Worm (Caenorhabditis elegans) whole organism, young adult: ENCODE results near the gene F15B9.8.

Source experiments
- F23B12.7 ChIP-seq: sonication (generic microtip); optimal IDR thresholded peaks from 2 replicates; lab custom pipeline; 2017; ENCODE audit warnings: missing genetic modification characterization, mild to moderate bottlenecking, missing compliant biosample characterization, antibody characterized with exemption, moderate library complexity; ENCODE audit not compliant: insufficient read depth
- F57A8.1 ChIP-seq: fragments of 200-800 bp; sonication (Bioruptor generic); optimal IDR thresholded peaks from 2 replicates; lab custom pipeline; 2018; ENCODE audit warnings: mild to moderate bottlenecking, missing genetic modification characterization, moderate library complexity, missing compliant biosample characterization
- dpff-1 ChIP-seq: sonication (generic microtip); optimal IDR thresholded peaks from 2 replicates; lab custom pipeline; 2017; ENCODE audit warnings: mild to moderate bottlenecking, missing genetic modification characterization, missing compliant biosample characterization
- ets-4 ChIP-seq: fragments of 200-800 bp; sonication (Bioruptor generic); optimal IDR thresholded peaks from 2 replicates; lab custom pipeline; 2018; ENCODE audit warnings: mild to moderate bottlenecking, missing genetic modification characterization, missing compliant biosample characterization
- him-1 ChIP-seq: sonication (generic microtip); optimal IDR thresholded peaks from 2 replicates; lab custom pipeline; 2016; ENCODE audit warnings: missing genotype, missing genetic modification reagents, missing genetic modification characterization, missing compliant biosample characterization
- hlh-26 ChIP-seq: fragments of 200-800 bp; sonication (Bioruptor generic); conservative IDR thresholded peaks from 2 replicates; pipeline ENCODE4 v1.3.6; 2022; ENCODE audit warnings: missing genetic modification reagents, missing genetic modification characterization, missing compliant biosample characterization
- hrde-1 ChIP-seq: sonication (generic microtip); optimal IDR thresholded peaks from 2 replicates; lab custom pipeline; 2016; ENCODE audit warnings: missing genetic modification characterization, mild to moderate bottlenecking, missing compliant biosample characterization, moderate library complexity, missing genotype, missing genetic modification reagents, borderline replicate concordance
- nhr-90 ChIP-seq: sonication (generic microtip); optimal IDR thresholded peaks from 2 replicates; lab custom pipeline; 2016; ENCODE audit warnings: missing genotype, mild to moderate bottlenecking, missing genetic modification characterization, missing compliant biosample characterization
- snpc-3.4 ChIP-seq: sonication (generic microtip); optimal IDR thresholded peaks from 2 replicates; lab custom pipeline; 2017; ENCODE audit warnings: missing genetic modification characterization, mild to moderate bottlenecking, missing compliant biosample characterization, antibody characterized with exemption, moderate library complexity, missing genotype, missing genetic modification reagents
- tlf-1 ChIP-seq: fragments of 200-800 bp; sonication (Bioruptor generic); optimal IDR thresholded peaks from 2 replicates; lab custom pipeline; 2018; ENCODE audit warnings: mild to moderate bottlenecking, missing genetic modification characterization, missing compliant biosample characterization

DNA sequence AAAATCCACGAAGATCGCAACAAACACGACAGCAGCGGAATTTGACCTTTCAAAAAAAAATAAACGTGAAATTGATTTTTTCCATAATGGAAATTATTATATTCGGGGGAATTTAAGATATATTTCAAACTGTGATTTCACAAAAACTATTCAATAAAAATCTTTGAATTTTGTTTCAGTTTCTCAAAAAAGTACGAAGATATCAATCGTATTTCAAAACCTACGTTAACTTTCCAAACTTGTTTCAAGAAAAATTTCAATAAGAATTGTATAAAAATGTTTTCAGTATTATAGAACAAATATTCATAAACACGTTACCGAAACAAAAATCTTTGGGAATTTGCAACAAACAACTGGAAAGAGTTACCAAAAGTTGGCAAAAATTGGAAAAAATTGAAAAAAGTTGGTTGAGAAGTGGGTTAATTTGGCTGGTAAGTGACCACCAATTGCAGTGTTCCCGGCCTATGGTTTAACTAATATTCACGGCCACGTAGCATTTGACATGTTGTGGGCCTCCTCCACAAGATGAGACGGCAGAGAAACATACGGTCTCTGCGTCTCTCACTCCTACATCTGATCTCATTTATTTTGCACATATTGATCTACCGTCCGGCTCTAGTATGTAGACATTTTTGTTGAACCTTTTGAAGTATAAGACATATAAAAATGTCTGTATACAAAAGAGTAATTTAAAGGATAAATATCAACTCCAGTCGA is 37.4 kb upstream of the F15B9.8 start, which contains the start of the genes T16G1.9 and T16G1.18:
- TF ChIP-seq hrde-1 (no peak), snpc-3.4 (tag; lab: Kevin White, UChicago) (no peak), him-1 (tag; lab: Kevin White, UChicago) (no peak), F57A8.1 (no peak), hlh-26 (GFP tag; lab: Robert Waterston, UW) (no peak), dpff-1 (no peak), ets-4 (GFP tag; lab: Kevin White, UChicago) (no peak), F23B12.7 (tag; lab: Kevin White, UChicago) (no peak), nhr-90 (no peak), tlf-1 (no peak)
